Worm (Caenorhabditis elegans): ENCODE data around the gene svop-1.

ce11 chrIII:8839813-8840212 lies 45.5 kb downstream of the svop-1 start:
- no peak for TF ChIP-seq W03F9.2 (tag; optimal IDR thresholded peaks at IDR 0.05)
- TF ChIP-seq dao-5 (tag; optimal IDR thresholded peaks at IDR 0.05) = no peak

Measured in whole organism, L4/young adult.